Worm (Caenorhabditis elegans) whole organism, young adult: ENCODE measurements around the gene srt-23.

Experiments
- fkh-3 ChIP-seq: sonication (generic microtip); optimal IDR thresholded peaks from 2 replicates; lab custom pipeline; 2016; ENCODE audit warnings: mild to moderate bottlenecking, missing genetic modification characterization, missing compliant biosample characterization
- nhr-90 ChIP-seq: sonication (generic microtip); optimal IDR thresholded peaks from 2 replicates; lab custom pipeline; 2016; ENCODE audit warnings: missing genotype, mild to moderate bottlenecking, missing genetic modification characterization, missing compliant biosample characterization
- sea-2 ChIP-seq: fragments of 200-800 bp; sonication (Bioruptor generic); IDR thresholded peaks from 2 replicates; pipeline ENCODE4 v1.3.6; 2022; ENCODE audit warnings: missing genetic modification characterization, missing compliant biosample characterization

- no peak for TF ChIP-seq fkh-3 (tag; lab: Kevin White, UChicago)
- no peak for TF ChIP-seq sea-2 (GFP tag; lab: Robert Waterston, UW)
- no peak for TF ChIP-seq nhr-90
These were observed 38.9 kb downstream of the srt-23 start, which contains the start of gene skr-18 for ce11 chrIV:795383-795872.
